Worm (Caenorhabditis elegans) whole organism, young adult: ENCODE measurements around the gene F57B1.6.

Source experiments
- B0019.2 ChIP-seq: fragments of 200-800 bp; sonication (Bioruptor generic); conservative IDR thresholded peaks from 2 replicates; pipeline ENCODE4 v1.3.6; 2022; ENCODE audit warnings: missing genetic modification reagents, missing genetic modification characterization, missing compliant biosample characterization
- B0336.3 ChIP-seq: fragments of 200-800 bp; sonication (Bioruptor generic); IDR thresholded peaks from 2 replicates; pipeline ENCODE4 v1.3.6; 2022; ENCODE audit warnings: missing genetic modification characterization, missing compliant biosample characterization
- C17E4.6 ChIP-seq: fragments of 200-800 bp; sonication (Bioruptor generic); IDR thresholded peaks from 2 replicates; pipeline ENCODE4 v1.3.6; 2022; ENCODE audit warnings: missing genetic modification reagents, missing genetic modification characterization, missing compliant biosample characterization
- F23B12.7 ChIP-seq: sonication (generic microtip); optimal IDR thresholded peaks from 2 replicates; lab custom pipeline; 2017; ENCODE audit warnings: missing genetic modification characterization, mild to moderate bottlenecking, missing compliant biosample characterization, antibody characterized with exemption, moderate library complexity; ENCODE audit not compliant: insufficient read depth
- F39B2.1 ChIP-seq: fragments of 200-800 bp; sonication (Bioruptor generic); IDR thresholded peaks from 2 replicates; pipeline ENCODE4 v1.3.6; 2022; ENCODE audit warnings: missing genetic modification reagents, missing genetic modification characterization, missing compliant biosample characterization
- F49E8.2 ChIP-seq: sonication (generic microtip); optimal IDR thresholded peaks from 3 replicates; lab custom pipeline; 2017; ENCODE audit warnings: missing genetic modification characterization, mild to moderate bottlenecking, missing compliant biosample characterization, antibody characterized with exemption, moderate library complexity; ENCODE audit not compliant: insufficient read depth
- K11D2.4 ChIP-seq: fragments of 200-800 bp; sonication (Bioruptor generic); IDR thresholded peaks from 2 replicates; pipeline ENCODE4 v1.3.6; 2022; ENCODE audit warnings: missing genetic modification reagents, missing genetic modification characterization, missing compliant biosample characterization
- Y67H2A.10 ChIP-seq: fragments of 200-800 bp; sonication (Bioruptor generic); conservative IDR thresholded peaks from 2 replicates; pipeline ENCODE4 v1.3.6; 2022; ENCODE audit warnings: missing genetic modification reagents, missing genetic modification characterization, missing compliant biosample characterization
- Y95B8A.8 ChIP-seq: fragments of 200-800 bp; sonication (Bioruptor generic); IDR thresholded peaks from 2 replicates; pipeline ENCODE4 v1.3.6; 2022; ENCODE audit warnings: missing genetic modification reagents, missing genetic modification characterization, missing compliant biosample characterization
- ZK185.1 ChIP-seq: sonication (generic microtip); optimal IDR thresholded peaks from 2 replicates; lab custom pipeline; 2016; ENCODE audit warnings: mild to moderate bottlenecking, missing genetic modification characterization, missing compliant biosample characterization; ENCODE audit not compliant: poor library complexity, severe bottlenecking
- atf-7 ChIP-seq: sonication (generic microtip); optimal IDR thresholded peaks from 2 replicates; lab custom pipeline; 2017; ENCODE audit warnings: mild to moderate bottlenecking, missing genetic modification characterization, missing compliant biosample characterization
- bed-1 ChIP-seq: fragments of 200-800 bp; sonication (Bioruptor generic); IDR thresholded peaks from 2 replicates; pipeline ENCODE4 v1.3.6; 2022; ENCODE audit warnings: missing genetic modification reagents, missing genetic modification characterization, missing compliant biosample characterization
- ceh-100 ChIP-seq: fragments of 200-800 bp; sonication (Bioruptor generic); IDR thresholded peaks from 2 replicates; pipeline ENCODE4 v1.3.6; 2022; ENCODE audit warnings: missing genetic modification reagents, missing genetic modification characterization, missing compliant biosample characterization
- ceh-27 ChIP-seq: fragments of 200-800 bp; sonication (Bioruptor generic); optimal IDR thresholded peaks from 2 replicates; lab custom pipeline; 2018; ENCODE audit warnings: mild to moderate bottlenecking, missing genetic modification characterization, moderate library complexity, missing compliant biosample characterization
- ceh-40 ChIP-seq: fragments of 200-800 bp; sonication (Bioruptor generic); IDR thresholded peaks from 2 replicates; pipeline ENCODE4 v1.3.6; 2022; ENCODE audit warnings: missing genetic modification characterization, missing compliant biosample characterization
- ceh-58 ChIP-seq: fragments of 200-800 bp; sonication (Bioruptor generic); IDR thresholded peaks from 2 replicates; pipeline ENCODE4 v1.3.6; 2022; ENCODE audit warnings: missing genetic modification characterization, missing compliant biosample characterization
- dpl-1 ChIP-seq: fragments of 150-350 bp; optimal IDR thresholded peaks from 2 replicates; lab custom pipeline; 2014; ENCODE audit warnings: missing biosample characterization, missing genetic modification reagents, missing genetic modification characterization
- efl-1 ChIP-seq: fragments of 150-350 bp; optimal IDR thresholded peaks from 2 replicates; lab custom pipeline; 2014; ENCODE audit warnings: missing biosample characterization, missing genetic modification reagents, missing genetic modification characterization
- egl-18 ChIP-seq: fragments of 200-800 bp; sonication (Bioruptor generic); IDR thresholded peaks from 2 replicates; pipeline ENCODE4 v1.3.6; 2022; ENCODE audit warnings: missing genetic modification reagents, missing genetic modification characterization, missing compliant biosample characterization
- egl-44 ChIP-seq: fragments of 200-800 bp; sonication (Bioruptor generic); IDR thresholded peaks from 2 replicates; pipeline ENCODE4 v1.3.6; 2022; ENCODE audit warnings: missing genetic modification reagents, missing genetic modification characterization, missing compliant biosample characterization
- ets-4 ChIP-seq: fragments of 200-800 bp; sonication (Bioruptor generic); optimal IDR thresholded peaks from 2 replicates; lab custom pipeline; 2018; ENCODE audit warnings: mild to moderate bottlenecking, missing genetic modification characterization, missing compliant biosample characterization
- gei-17 ChIP-seq: fragments of 200-800 bp; sonication (Bioruptor generic); optimal IDR thresholded peaks from 2 replicates; lab custom pipeline; 2018; ENCODE audit warnings: mild to moderate bottlenecking, missing genetic modification characterization, missing compliant biosample characterization
- hmg-20 ChIP-seq: fragments of 200-800 bp; sonication (Bioruptor generic); IDR thresholded peaks from 2 replicates; pipeline ENCODE4 v1.3.6; 2022; ENCODE audit warnings: missing genetic modification reagents, missing genetic modification characterization, missing compliant biosample characterization
- hrde-1 ChIP-seq: sonication (generic microtip); optimal IDR thresholded peaks from 2 replicates; lab custom pipeline; 2016; ENCODE audit warnings: missing genetic modification characterization, mild to moderate bottlenecking, missing compliant biosample characterization, moderate library complexity, missing genotype, missing genetic modification reagents, borderline replicate concordance
- let-607 ChIP-seq, 2 experiments: fragments of 200-800 bp in 1 of 2; sonication (Bioruptor generic) in 1 of 2; sonication (generic microtip) in 1 of 2; optimal IDR thresholded peaks; 2 replicates each; lab custom pipeline; 2016 to 2018; ENCODE audit warnings: mild to moderate bottlenecking in 2 of 2, missing compliant biosample characterization in 2 of 2, missing genetic modification characterization in 2 of 2, moderate library complexity in 2 of 2, missing genotype in 1 of 2
- lin-40 ChIP-seq: sonication (generic microtip); optimal IDR thresholded peaks from 2 replicates; lab custom pipeline; 2016; ENCODE audit warnings: missing genetic modification characterization, mild to moderate bottlenecking, missing compliant biosample characterization, missing genotype, missing genetic modification reagents
- lin-54 ChIP-seq: fragments of 200-800 bp; sonication (Bioruptor generic); optimal IDR thresholded peaks from 2 replicates; lab custom pipeline; 2018; ENCODE audit warnings: mild to moderate bottlenecking, missing genetic modification characterization, missing compliant biosample characterization
- lir-1 ChIP-seq: fragments of 200-800 bp; sonication (Bioruptor generic); conservative IDR thresholded peaks from 2 replicates; pipeline ENCODE4 v1.3.6; 2022; ENCODE audit warnings: missing genetic modification reagents, missing genetic modification characterization, missing compliant biosample characterization
- lsy-27 ChIP-seq: sonication (generic microtip); optimal IDR thresholded peaks from 2 replicates; lab custom pipeline; 2017; ENCODE audit warnings: missing genetic modification characterization, mild to moderate bottlenecking, missing compliant biosample characterization, antibody characterized with exemption, missing genotype, borderline replicate concordance; ENCODE audit not compliant: insufficient read depth
- madf-6 ChIP-seq: fragments of 200-800 bp; sonication (Bioruptor generic); IDR thresholded peaks from 2 replicates; pipeline ENCODE4 v1.3.6; 2022; ENCODE audit warnings: missing genetic modification reagents, missing genetic modification characterization, missing compliant biosample characterization
- nfya-1 ChIP-seq: sonication (generic microtip); optimal IDR thresholded peaks from 2 replicates; lab custom pipeline; 2017; ENCODE audit warnings: antibody characterized with exemption, missing compliant biosample characterization, missing genetic modification characterization, borderline replicate concordance; ENCODE audit not compliant: insufficient read depth
- nhr-80 ChIP-seq: sonication (generic microtip); optimal IDR thresholded peaks from 2 replicates; lab custom pipeline; 2016; ENCODE audit warnings: missing genetic modification characterization, missing compliant biosample characterization
- pha-4 ChIP-seq: fragments of 150-350 bp; sonication (generic microtip); optimal IDR thresholded peaks from 2 replicates; lab custom pipeline; 2014; ENCODE audit warnings: missing biosample characterization, missing genetic modification reagents, missing genetic modification characterization
- sdz-38 ChIP-seq: sonication (generic microtip); optimal IDR thresholded peaks from 2 replicates; lab custom pipeline; 2016; ENCODE audit warnings: missing genotype, missing genetic modification characterization, missing compliant biosample characterization
- sea-2 ChIP-seq: fragments of 200-800 bp; sonication (Bioruptor generic); IDR thresholded peaks from 2 replicates; pipeline ENCODE4 v1.3.6; 2022; ENCODE audit warnings: missing genetic modification characterization, missing compliant biosample characterization
- snpc-1.1 ChIP-seq: sonication (generic microtip); optimal IDR thresholded peaks from 2 replicates; lab custom pipeline; 2017; ENCODE audit warnings: missing genetic modification characterization, mild to moderate bottlenecking, missing compliant biosample characterization, antibody characterized with exemption, moderate library complexity, missing genotype, missing genetic modification reagents; ENCODE audit not compliant: insufficient read depth
- sptf-2 ChIP-seq: fragments of 200-800 bp; sonication (Bioruptor generic); optimal IDR thresholded peaks from 2 replicates; lab custom pipeline; 2018; ENCODE audit warnings: mild to moderate bottlenecking, missing genetic modification characterization, missing compliant biosample characterization
- unc-130 ChIP-seq: sonication (generic microtip); optimal IDR thresholded peaks from 2 replicates; lab custom pipeline; 2016; ENCODE audit warnings: missing genetic modification reagents, missing genetic modification characterization, missing compliant biosample characterization
- zim-3 ChIP-seq: sonication (generic microtip); optimal IDR thresholded peaks from 2 replicates; lab custom pipeline; 2017; ENCODE audit warnings: mild to moderate bottlenecking, missing genetic modification characterization, moderate library complexity, missing compliant biosample characterization
- ztf-22 ChIP-seq: fragments of 200-800 bp; sonication (Bioruptor generic); optimal IDR thresholded peaks from 2 replicates; lab custom pipeline; 2018; ENCODE audit warnings: mild to moderate bottlenecking, missing genetic modification characterization, moderate library complexity, missing compliant biosample characterization
- ztf-25 ChIP-seq: fragments of 200-800 bp; sonication (Bioruptor generic); IDR thresholded peaks from 2 replicates; pipeline ENCODE4 v1.3.6; 2022; ENCODE audit warnings: missing genetic modification reagents, missing genetic modification characterization, missing compliant biosample characterization
- ztf-28 ChIP-seq: fragments of 200-800 bp; sonication (Bioruptor generic); IDR thresholded peaks from 2 replicates; pipeline ENCODE4 v1.3.6; 2022; ENCODE audit warnings: missing genetic modification reagents, missing genetic modification characterization, missing compliant biosample characterization
- ztf-3 ChIP-seq: fragments of 200-800 bp; sonication (Bioruptor generic); optimal IDR thresholded peaks from 2 replicates; lab custom pipeline; 2018; ENCODE audit warnings: mild to moderate bottlenecking, missing genetic modification characterization, missing compliant biosample characterization

F57B1.6 gene

DNA sequence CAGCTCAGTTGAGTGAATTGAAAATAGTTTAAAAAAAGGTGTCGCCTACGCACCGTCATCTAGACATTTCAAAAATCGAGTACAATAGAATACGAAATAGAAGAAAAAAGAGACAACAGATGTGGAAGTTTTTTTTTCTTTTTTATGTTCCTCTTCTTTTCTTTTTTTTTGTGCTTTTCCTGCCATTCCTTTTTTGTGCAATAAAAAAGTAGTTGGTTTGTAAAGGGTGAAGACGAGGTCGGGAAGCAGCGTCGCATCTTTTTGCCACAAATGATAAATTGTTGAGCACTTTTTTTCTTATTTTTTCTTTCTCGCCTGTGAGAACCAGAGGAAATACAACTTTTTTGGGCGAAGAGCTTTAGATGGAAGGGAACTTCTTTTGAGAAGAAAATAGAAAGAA is 2.9 kb upstream of the F57B1.6 start:
- no peak for TF ChIP-seq lsy-27 (tag; lab: Kevin White, UChicago)
- TF ChIP-seq C17E4.6 (GFP tag; lab: Robert Waterston, UW), result no peak
- no peak for TF ChIP-seq lin-40 (tag; lab: Kevin White, UChicago)
- no peak for TF ChIP-seq lir-1 (GFP tag; lab: Robert Waterston, UW)
- TF ChIP-seq hrde-1, result no peak
- TF ChIP-seq F23B12.7 (tag; lab: Kevin White, UChicago), result no peak
- no peak for TF ChIP-seq ztf-28
- TF ChIP-seq snpc-1.1 (tag; lab: Kevin White, UChicago), result no peak
- TF ChIP-seq ceh-27 (GFP tag; lab: Kevin White, UChicago), result no peak
- no peak for TF ChIP-seq ceh-58
- TF ChIP-seq egl-18, result no peak
- TF ChIP-seq bed-1 (GFP tag; lab: Robert Waterston, UW), result no peak
- no peak for TF ChIP-seq egl-44 (GFP tag; lab: Robert Waterston, UW)
- TF ChIP-seq madf-6 (GFP tag; lab: Robert Waterston, UW), result no peak
- TF ChIP-seq F39B2.1 (GFP tag; lab: Robert Waterston, UW), result no peak
- TF ChIP-seq, all 124 proteins: peak for 0

DNA sequence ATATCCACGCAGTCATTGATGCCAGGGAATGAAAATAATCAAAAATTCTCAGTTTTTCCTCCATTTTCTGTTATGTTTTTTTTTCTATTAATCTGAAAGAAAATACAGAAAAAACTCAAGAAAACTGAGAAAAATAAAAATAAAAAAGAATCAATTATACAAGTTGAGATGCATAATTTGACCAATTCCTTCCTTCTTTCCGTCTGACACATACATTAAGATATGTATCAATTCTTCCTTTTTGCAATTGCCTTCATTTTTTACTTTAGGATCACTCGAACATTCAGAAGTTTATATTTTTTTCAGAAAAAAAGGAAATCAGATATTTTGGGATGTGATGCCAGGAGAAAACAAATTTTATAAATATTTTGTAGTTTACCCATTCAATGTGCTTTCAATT is 2.0 kb upstream of the F57B1.6 start, which contains the start of gene F57B1.5:
F57B1.5 (plus strand) TSS at position 301 of the 400 bp plus-strand sequence.
- no peak for TF ChIP-seq sdz-38 (tag; lab: Kevin White, UChicago)
- TF ChIP-seq unc-130 (GFP tag; lab: Kevin White, UChicago), result no peak
- no peak for TF ChIP-seq zim-3
- no peak for TF ChIP-seq ceh-27 (GFP tag; lab: Kevin White, UChicago)
- no peak for TF ChIP-seq Y95B8A.8 (GFP tag; lab: Robert Waterston, UW)
- no peak for TF ChIP-seq B0336.3 (GFP tag; lab: Robert Waterston, UW)
- no peak for TF ChIP-seq lin-54 (GFP tag; lab: Kevin White, UChicago)
- TF ChIP-seq, all 124 proteins: peak for 0

DNA sequence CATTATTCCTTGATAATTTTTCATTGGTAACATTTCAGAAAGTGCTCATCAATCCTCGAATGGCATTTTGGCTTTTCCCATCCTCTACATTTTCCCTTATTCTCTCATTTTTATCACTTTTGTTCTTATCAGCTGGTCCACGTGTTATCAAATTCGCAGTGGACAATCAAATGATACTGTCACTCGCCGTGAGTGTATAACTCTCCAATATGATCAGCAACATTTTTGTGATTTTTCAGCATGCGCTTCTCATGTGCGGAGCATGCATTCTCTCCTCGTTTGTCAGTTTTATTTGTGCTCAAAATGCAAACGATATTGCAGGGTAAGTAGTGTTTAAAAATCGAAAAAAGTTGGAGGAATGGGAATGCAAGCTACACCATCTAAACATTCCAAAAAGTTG is 3.1 kb downstream of the F57B1.6 start:
- TF ChIP-seq ets-4 (GFP tag; lab: Kevin White, UChicago) (peak; percentile 25), let-607 (tag; optimal IDR thresholded peaks at IDR 0.05; lab: Kevin White, UChicago) (peak in 1 of 2 experiments; percentile 41), ztf-22 (GFP tag; lab: Kevin White, UChicago) (peak; percentile 40), ZK185.1 (no peak), egl-18 (no peak), K11D2.4 (no peak), nhr-80 (tag; lab: Kevin White, UChicago) (peak; percentile 91), pha-4 (tag; lab: Kevin White, UChicago) (peak; percentile 42), ceh-40 (GFP tag; lab: Robert Waterston, UW) (no peak), atf-7 (tag; lab: Kevin White, UChicago) (peak; percentile 66)

DNA sequence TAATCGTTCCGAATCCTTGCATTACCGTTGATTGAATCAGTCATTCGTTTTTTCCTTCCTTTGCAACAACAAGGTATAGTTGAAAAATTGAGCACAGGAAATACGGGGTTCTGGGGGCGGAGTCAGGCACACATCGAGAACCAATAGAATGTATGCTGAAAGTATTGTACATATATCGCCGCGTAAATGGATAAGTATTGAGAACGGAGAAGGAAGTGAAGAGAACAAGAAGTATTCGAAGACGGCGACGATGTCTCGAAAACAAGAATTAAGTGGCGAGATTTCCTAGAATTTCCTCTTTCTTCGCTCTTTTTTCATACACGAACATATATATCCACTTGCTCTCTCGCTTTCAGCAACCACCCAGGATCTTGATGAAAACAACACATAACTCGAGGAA is 11.6 kb downstream of the F57B1.6 start:
- TF ChIP-seq madf-6 (GFP tag; lab: Robert Waterston, UW) (no peak), sea-2 (GFP tag; lab: Robert Waterston, UW) (no peak), nfya-1 (no peak)

DNA sequence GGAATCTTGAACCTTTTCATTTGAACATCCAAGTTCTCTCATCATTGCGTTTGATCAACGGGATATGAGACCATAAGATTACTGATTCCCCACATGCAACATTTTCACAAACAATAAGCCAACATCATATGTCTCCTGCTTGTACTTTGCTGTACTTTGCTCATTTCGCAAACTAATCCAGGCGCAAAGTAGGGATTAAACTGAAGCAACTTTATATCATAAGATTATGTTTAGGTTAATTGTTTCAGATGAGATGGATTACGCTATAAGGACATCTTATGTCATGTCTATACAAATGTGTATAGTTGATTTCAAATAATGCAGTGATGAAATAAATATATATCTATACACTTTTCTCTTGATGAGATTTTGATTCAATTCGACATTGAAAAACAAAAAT is 20.1 kb downstream of the F57B1.6 start:
- TF ChIP-seq Y67H2A.10 (GFP tag; lab: Robert Waterston, UW), result no peak
- no peak for TF ChIP-seq B0019.2 (GFP tag; lab: Robert Waterston, UW)
- TF ChIP-seq gei-17 (GFP tag; lab: Kevin White, UChicago), result no peak
- TF ChIP-seq F49E8.2 (tag; lab: Kevin White, UChicago), result no peak
- no peak for TF ChIP-seq sptf-2
- no peak for TF ChIP-seq hmg-20 (GFP tag; lab: Robert Waterston, UW)
- TF ChIP-seq dpl-1 (GFP tag; lab: Kevin White, UChicago), result no peak
- no peak for TF ChIP-seq ztf-25 (GFP tag; lab: Robert Waterston, UW)
- TF ChIP-seq ceh-100, result no peak
- TF ChIP-seq nfya-1, result no peak
- no peak for TF ChIP-seq efl-1
- no peak for TF ChIP-seq ztf-3 (GFP tag; lab: Kevin White, UChicago)
